Worm (Caenorhabditis elegans) whole organism, L3 larva: Measurements from ENCODE around the gene T23F11.4.

Experiments
- ceh-28 ChIP-seq: fragments of 150-350 bp; optimal IDR thresholded peaks from 2 replicates; lab custom pipeline; 2014; ENCODE audit warnings: missing biosample characterization, missing genetic modification reagents, missing genetic modification characterization
- elt-2 ChIP-seq: sonication (generic microtip); optimal IDR thresholded peaks from 2 replicates; lab custom pipeline; 2016; ENCODE audit warnings: missing genetic modification reagents, mild to moderate bottlenecking, missing genetic modification characterization, missing compliant biosample characterization
- fkh-10 ChIP-seq: sonication (generic microtip); optimal IDR thresholded peaks from 2 replicates; lab custom pipeline; 2017; ENCODE audit warnings: missing biosample characterization, missing genetic modification reagents, missing genetic modification characterization
- hmg-11 ChIP-seq: sonication (generic microtip); optimal IDR thresholded peaks from 2 replicates; lab custom pipeline; 2016; ENCODE audit warnings: missing genetic modification characterization, missing compliant biosample characterization
- lsy-12 ChIP-seq: sonication (generic microtip); optimal IDR thresholded peaks from 2 replicates; lab custom pipeline; 2016; ENCODE audit warnings: mild to moderate bottlenecking, missing genetic modification characterization, missing compliant biosample characterization
- nfya-1 ChIP-seq: sonication (generic microtip); optimal IDR thresholded peaks from 2 replicates; lab custom pipeline; 2017; ENCODE audit warnings: missing genetic modification characterization, mild to moderate bottlenecking, missing compliant biosample characterization, antibody characterized with exemption, moderate library complexity; ENCODE audit not compliant: insufficient read depth
- nhr-11 ChIP-seq: fragments of 150-350 bp; optimal IDR thresholded peaks from 2 replicates; lab custom pipeline; 2014; ENCODE audit warnings: missing biosample characterization, missing genetic modification characterization
- nhr-25 ChIP-seq: sonication (generic microtip); optimal IDR thresholded peaks from 2 replicates; lab custom pipeline; 2017; ENCODE audit warnings: missing biosample characterization, missing genetic modification characterization
- nhr-28 ChIP-seq: fragments of 150-350 bp; optimal IDR thresholded peaks from 2 replicates; lab custom pipeline; 2014; ENCODE audit warnings: missing biosample characterization, missing genetic modification characterization
- nhr-67 ChIP-seq: fragments of 150-350 bp; optimal IDR thresholded peaks from 2 replicates; lab custom pipeline; 2014; ENCODE audit warnings: missing biosample characterization, missing genetic modification characterization

Gene T23F11.4

DNA sequence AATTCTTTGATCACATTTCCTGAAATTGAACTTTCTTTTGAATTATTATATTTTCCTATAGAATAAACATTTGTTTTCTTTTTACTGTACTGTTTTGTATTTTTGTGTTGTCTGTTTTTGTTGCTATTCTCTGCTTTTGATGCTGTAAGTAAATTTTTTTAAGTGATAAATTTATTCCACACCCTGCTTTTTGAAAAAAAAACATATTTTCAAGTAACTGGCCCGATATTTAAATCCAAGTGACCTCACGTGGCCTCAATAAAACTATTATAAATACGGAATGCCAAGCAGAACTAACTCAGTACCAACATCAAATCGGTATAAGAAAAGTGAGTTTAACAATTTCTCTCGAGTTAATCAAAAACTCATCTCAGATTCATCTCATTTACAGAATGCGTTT lies 37.0 kb downstream of the T23F11.4 start, which contains the start of gene clec-151:
TSS of gene clec-151 (plus strand) at position 301 of the 400 bp plus-strand sequence.
- TF ChIP-seq nhr-25 (tag; lab: Kevin White, UChicago): no peak
- no peak for TF ChIP-seq lsy-12 (tag; lab: Kevin White, UChicago)
- no peak for TF ChIP-seq nhr-28 (tag; lab: Kevin White, UChicago)
- TF ChIP-seq nfya-1 (tag; lab: Kevin White, UChicago): no peak
- TF ChIP-seq elt-2 (tag; lab: Kevin White, UChicago): no peak
- TF ChIP-seq, all 47 proteins: peak for 0

ce11 chrIII:4626148-4626922 lies 38.8 kb downstream of the T23F11.4 start:
- no peak for TF ChIP-seq ceh-28
- TF ChIP-seq fkh-10 (GFP tag; lab: Kevin White, UChicago): peak; percentile 93
- TF ChIP-seq elt-2 (tag; lab: Kevin White, UChicago): no peak
- TF ChIP-seq, all 47 proteins: peak for 1

DNA sequence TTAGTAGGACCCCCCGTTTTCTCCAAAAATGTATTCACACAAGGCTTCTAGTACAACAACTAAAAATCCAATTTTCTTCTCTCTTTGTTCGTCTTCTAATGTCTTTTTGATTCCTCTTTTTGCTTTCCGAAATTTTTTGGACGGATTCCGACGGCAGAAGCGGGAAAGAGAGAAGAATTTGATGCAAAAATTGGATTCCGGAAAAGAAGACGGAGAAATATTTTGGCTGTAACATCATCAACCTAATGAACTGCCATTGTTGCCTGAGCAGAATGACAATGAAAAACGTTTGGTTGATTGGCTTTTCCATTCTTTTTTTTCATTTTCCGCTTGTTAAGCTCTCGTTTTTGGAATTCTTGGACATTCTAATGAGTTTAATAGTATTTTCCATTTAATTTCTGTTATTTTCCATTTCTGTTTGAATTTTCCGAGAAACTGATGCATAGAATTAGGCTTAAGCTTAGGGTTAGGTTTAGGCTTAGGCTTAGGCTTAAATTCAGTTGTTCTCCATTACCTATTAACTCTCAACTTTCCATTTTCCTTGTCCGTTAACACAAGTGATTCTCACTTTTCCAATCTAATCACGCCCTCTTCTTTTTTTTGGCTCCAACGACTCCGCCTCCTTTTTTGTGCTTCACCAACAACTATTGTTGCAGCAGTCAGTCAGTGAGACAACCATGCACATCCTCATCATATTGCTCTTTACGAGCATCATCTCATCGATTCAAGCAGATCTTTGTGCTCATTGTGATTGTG lies 42.6 kb downstream of the T23F11.4 start, which contains the start of gene lron-5:
TSS of gene lron-5 (plus strand) at position 655 of the 756 bp plus-strand sequence.
- TF ChIP-seq nhr-11 (tag; lab: Kevin White, UChicago) (no peak), nhr-67 (no peak), fkh-10 (GFP tag; lab: Kevin White, UChicago) (peak; percentile 60), hmg-11 (tag; lab: Kevin White, UChicago) (no peak)

- no peak for TF ChIP-seq lsy-12 (tag; lab: Kevin White, UChicago)
- peak; percentile 77 for TF ChIP-seq nhr-25 (tag; lab: Kevin White, UChicago)
Observed at ce11 chrIII:4616071-4616571, 49.1 kb downstream of the T23F11.4 start, which contains the start of gene lips-3. TSS of gene lips-3 (plus strand) at chrIII:4616528.
